Worm (Caenorhabditis elegans) whole organism, L3 larva: Measurements from ENCODE around the gene rop-1.
A peak's percentile ranks its signal among the peaks of the same experiment; 100 is the strongest.

Experiments used
- ama-1 ChIP-seq: fragments of 150-350 bp; optimal IDR thresholded peaks from 2 replicates; lab custom pipeline; 2018
- ceh-16 ChIP-seq: sonication (generic microtip); optimal IDR thresholded peaks from 2 replicates; lab custom pipeline; 2017; ENCODE audit warnings: missing biosample characterization, missing genetic modification characterization
- ceh-28 ChIP-seq: fragments of 150-350 bp; optimal IDR thresholded peaks from 2 replicates; lab custom pipeline; 2014; ENCODE audit warnings: missing biosample characterization, missing genetic modification reagents, missing genetic modification characterization
- ceh-9 ChIP-seq: sonication (generic microtip); optimal IDR thresholded peaks from 2 replicates; lab custom pipeline; 2018; ENCODE audit warnings: missing biosample characterization, missing genetic modification characterization
- egl-27 ChIP-seq: sonication (generic microtip); optimal IDR thresholded peaks from 4 replicates; lab custom pipeline; 2017; ENCODE audit warnings: missing biosample characterization, missing genetic modification reagents, missing genetic modification characterization
- elt-2 ChIP-seq: sonication (generic microtip); optimal IDR thresholded peaks from 2 replicates; lab custom pipeline; 2016; ENCODE audit warnings: missing genetic modification reagents, mild to moderate bottlenecking, missing genetic modification characterization, missing compliant biosample characterization
- elt-3 ChIP-seq, 3 experiments: fragments of 150-350 bp in 1 of 3; sonication (generic microtip) in 2 of 3; optimal IDR thresholded peaks; 2 replicates in 2 of 3; 4 replicates in 1 of 3; lab custom pipeline; 2014 to 2017; ENCODE audit warnings: missing biosample characterization in 3 of 3, missing genetic modification characterization in 3 of 3
- jun-1 ChIP-seq: fragments of 150-350 bp; optimal IDR thresholded peaks from 2 replicates; lab custom pipeline; 2014; ENCODE audit warnings: missing biosample characterization, missing genetic modification reagents, missing genetic modification characterization
- mdl-1 ChIP-seq: fragments of 150-350 bp; optimal IDR thresholded peaks from 2 replicates; lab custom pipeline; 2014; ENCODE audit warnings: missing biosample characterization, missing genetic modification characterization
- mml-1 ChIP-seq: fragments of 150-350 bp; sonication (generic microtip); optimal IDR thresholded peaks from 3 replicates; lab custom pipeline; 2014; ENCODE audit warnings: missing biosample characterization, missing genetic modification characterization
- nhr-11 ChIP-seq: fragments of 150-350 bp; optimal IDR thresholded peaks from 2 replicates; lab custom pipeline; 2014; ENCODE audit warnings: missing biosample characterization, missing genetic modification characterization
- nhr-12 ChIP-seq: fragments of 150-350 bp; optimal IDR thresholded peaks from 2 replicates; lab custom pipeline; 2014; ENCODE audit warnings: missing biosample characterization, missing genetic modification characterization
- nhr-23 ChIP-seq: fragments of 150-350 bp; optimal IDR thresholded peaks from 2 replicates; lab custom pipeline; 2014; ENCODE audit warnings: missing biosample characterization, missing genetic modification reagents, missing genetic modification characterization
- nhr-25 ChIP-seq: sonication (generic microtip); optimal IDR thresholded peaks from 2 replicates; lab custom pipeline; 2017; ENCODE audit warnings: missing biosample characterization, missing genetic modification characterization
- nhr-43 ChIP-seq: sonication (generic microtip); optimal IDR thresholded peaks from 2 replicates; lab custom pipeline; 2016; ENCODE audit warnings: mild to moderate bottlenecking, missing genetic modification characterization, missing compliant biosample characterization; ENCODE audit not compliant: poor library complexity, severe bottlenecking
- nhr-67 ChIP-seq: fragments of 150-350 bp; optimal IDR thresholded peaks from 2 replicates; lab custom pipeline; 2014; ENCODE audit warnings: missing biosample characterization, missing genetic modification characterization
- nhr-76 ChIP-seq: fragments of 150-350 bp; sonication (generic microtip); optimal IDR thresholded peaks from 5 replicates; lab custom pipeline; 2014; ENCODE audit warnings: missing biosample characterization, missing genetic modification characterization
- pqm-1 ChIP-seq: fragments of 150-350 bp; optimal IDR thresholded peaks from 2 replicates; lab custom pipeline; 2017; ENCODE audit warnings: missing biosample characterization, missing genetic modification characterization, inconsistent platforms
- snpc-4 ChIP-seq: fragments of 150-350 bp; optimal IDR thresholded peaks from 2 replicates; lab custom pipeline; 2014; ENCODE audit warnings: missing biosample characterization, missing genetic modification characterization
- unc-39 ChIP-seq: sonication (generic microtip); optimal IDR thresholded peaks from 4 replicates; lab custom pipeline; 2017; ENCODE audit warnings: missing biosample characterization, missing genetic modification characterization

Gene rop-1

DNA sequence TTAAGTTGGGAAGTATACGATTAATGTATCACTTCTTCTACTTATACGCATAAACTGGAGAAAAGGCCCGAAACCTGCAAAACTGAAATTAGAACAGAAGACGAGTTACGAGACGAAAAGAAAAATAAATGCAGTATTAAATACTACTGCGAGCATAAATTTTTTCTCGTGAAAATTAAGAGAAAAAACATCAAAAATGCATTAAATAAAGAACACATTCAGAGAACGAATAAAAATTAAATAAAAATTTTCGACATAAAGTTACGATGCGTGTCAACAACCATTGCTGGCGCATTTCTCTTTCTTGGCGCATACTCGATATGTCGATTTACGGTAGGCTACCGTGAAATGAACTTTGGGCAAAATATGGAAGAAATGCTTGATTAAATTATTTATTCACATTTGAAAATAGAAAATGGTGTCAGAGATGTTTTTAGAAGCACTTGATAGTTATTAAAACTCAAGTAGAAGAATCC lies 50.0 kb downstream of the rop-1 start, which contains the start of the genes ZK856.19 and ZK856.11 (continued):
- TF ChIP-seq ceh-9 (no peak), ama-1 (lab: Kevin White, UChicago) (no peak), nhr-76 (tag; lab: Kevin White, UChicago) (no peak)

DNA sequence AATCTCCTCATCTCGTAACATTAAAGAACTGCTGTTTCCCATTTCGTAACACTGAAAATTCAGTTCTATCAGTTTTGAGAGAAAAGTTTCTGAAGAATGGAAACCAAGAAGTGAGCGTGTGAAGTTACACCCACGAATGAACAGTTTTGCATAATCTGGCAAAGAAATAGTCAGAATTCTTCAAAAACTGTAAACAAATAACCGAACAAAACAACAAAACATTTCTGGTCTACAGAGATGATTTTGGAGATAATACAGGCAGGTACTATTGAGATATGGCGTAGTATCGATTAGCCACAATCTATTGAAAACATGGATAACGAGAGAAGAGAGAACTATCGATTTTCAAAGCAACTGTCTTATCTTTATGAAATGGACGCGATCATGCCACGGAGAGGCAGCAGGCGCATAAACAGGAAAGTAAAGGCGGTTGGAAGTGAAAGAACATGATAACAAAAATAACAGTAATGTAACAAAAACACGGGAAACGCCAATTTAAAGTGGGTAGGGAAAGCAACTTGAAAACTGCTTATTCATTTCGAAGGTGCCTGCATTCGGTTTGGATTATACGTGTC lies 51.3 kb downstream of the rop-1 start, which contains the start of gene chpf-1:
TSS of gene chpf-1 (minus strand) at position 51 of the 575 bp plus-strand sequence.
- TF ChIP-seq nhr-43 (peak; percentile 34), pqm-1 (tag; lab: Kevin White, UChicago) (peak; percentile 91), nhr-11 (tag; lab: Kevin White, UChicago) (no peak), ceh-28 (peak; percentile 86), elt-2 (tag; lab: Kevin White, UChicago) (peak; percentile 77), nhr-23 (peak; percentile 42), ceh-9 (no peak), jun-1 (tag; lab: Kevin White, UChicago) (no peak), mdl-1 (tag; lab: Kevin White, UChicago) (no peak), snpc-4 (tag; lab: Kevin White, UChicago) (peak; percentile 41), mml-1 (no peak), ceh-16 (tag; lab: Kevin White, UChicago) (no peak), unc-39 (tag; lab: Kevin White, UChicago) (no peak), elt-3 (tag; optimal IDR thresholded peaks at IDR 0.05; lab: Kevin White, UChicago) (peak in 1 of 3 experiments; percentile 14), nhr-25 (tag; lab: Kevin White, UChicago) (no peak), nhr-67 (tag; lab: Kevin White, UChicago) (no peak), egl-27 (no peak), nhr-12 (tag; lab: Kevin White, UChicago) (no peak), ama-1 (lab: Kevin White, UChicago) (no peak)
